Fruit fly (Drosophila melanogaster) whole organism, pupa: Measurements from ENCODE around the gene Ziz.

Source experiments
- CG12605 ChIP-seq: fragments of 200-800 bp; sonication (Bioruptor generic); IDR thresholded peaks from 2 replicates; pipeline ENCODE4 v1.3.6; 2022; ENCODE audit warnings: missing biosample characterization, missing genetic modification characterization
- CG17806 ChIP-seq: fragments of 200-800 bp; sonication (Bioruptor generic); optimal IDR thresholded peaks from 2 replicates; lab custom pipeline; 2018; ENCODE audit warnings: missing biosample characterization, mild to moderate bottlenecking, missing genetic modification characterization, moderate library complexity
- CG32121 ChIP-seq: fragments of 200-800 bp; sonication (Bioruptor generic); IDR thresholded peaks from 2 replicates; pipeline ENCODE4 v1.3.6; 2022; ENCODE audit warnings: missing biosample characterization, missing genetic modification characterization
- CG34367 ChIP-seq: fragments of 200-800 bp; sonication (Bioruptor generic); optimal IDR thresholded peaks from 2 replicates; lab custom pipeline; 2018; ENCODE audit warnings: missing biosample characterization, mild to moderate bottlenecking, missing genetic modification characterization
- CG4496 ChIP-seq: fragments of 200-800 bp; sonication (Bioruptor generic); IDR thresholded peaks from 3 replicates; pipeline ENCODE4 v1.3.6; 2022; ENCODE audit warnings: missing biosample characterization, missing genetic modification characterization
- CG8159 ChIP-seq: fragments of 200-800 bp; sonication (Bioruptor generic); optimal IDR thresholded peaks from 3 replicates; lab custom pipeline; 2018; ENCODE audit warnings: missing biosample characterization, mild to moderate bottlenecking, missing genetic modification characterization, moderate library complexity
- CG8301 ChIP-seq: fragments of 200-800 bp; sonication (Bioruptor generic); optimal IDR thresholded peaks from 2 replicates; lab custom pipeline; 2018; ENCODE audit warnings: missing biosample characterization, mild to moderate bottlenecking, missing genetic modification characterization
- Pif1A ChIP-seq: fragments of 200-800 bp; sonication (Bioruptor generic); optimal IDR thresholded peaks from 3 replicates; lab custom pipeline; 2016; ENCODE audit warnings: missing biosample characterization, missing genetic modification characterization
- Pif1B ChIP-seq: fragments of 200-800 bp; sonication (Bioruptor generic); optimal IDR thresholded peaks from 3 replicates; lab custom pipeline; 2016; ENCODE audit warnings: missing biosample characterization, missing genetic modification characterization
- gl ChIP-seq: fragments of 200-800 bp; sonication (Bioruptor generic); optimal IDR thresholded peaks from 2 replicates; lab custom pipeline; 2018; ENCODE audit warnings: missing biosample characterization, mild to moderate bottlenecking, missing genetic modification characterization
- rn ChIP-seq: fragments of 200-800 bp; sonication (Bioruptor generic); IDR thresholded peaks from 2 replicates; pipeline ENCODE4 v1.3.6; 2022; ENCODE audit warnings: missing biosample characterization, missing genetic modification characterization

dm6 chr2L:7501743-7502142, 5.6 kb upstream of the Ziz start:
- TF ChIP-seq CG4496 (GFP tag; lab: Robert Waterston, UW) (peak; percentile 54; the same call in 1 of the 3 replicates), Pif1B (GFP tag; lab: Kevin White, UChicago) (no peak), CG17806 (no peak), CG12605 (GFP tag; lab: Robert Waterston, UW) (no peak), rn (no peak), CG34367 (tag; lab: Kevin White, UChicago) (no peak), CG32121 (GFP tag; lab: Robert Waterston, UW) (peak; percentile 55; the same call in 1 of the 2 replicates), Pif1A (no peak), gl (tag; lab: Kevin White, UChicago) (no peak), CG8159 (no peak), CG8301 (tag; lab: Kevin White, UChicago) (peak; percentile 1)
